Worm (Caenorhabditis elegans): ENCODE measurements around the gene C10E2.1.

ce11 chrX:16798621-16799020, 36.0 kb downstream of the C10E2.1 start:
- TF ChIP-seq bed-3 (GFP tag; optimal IDR thresholded peaks at IDR 0.05) (no peak), ceh-83 (GFP tag; optimal IDR thresholded peaks at IDR 0.05) (no peak), snpc-4 (tag; optimal IDR thresholded peaks at IDR 0.05) (no peak), unc-62 (GFP tag; optimal IDR thresholded peaks at IDR 0.05) (no peak), ces-1 (GFP tag; optimal IDR thresholded peaks at IDR 0.05) (no peak), nhr-28 (tag; optimal IDR thresholded peaks at IDR 0.05) (no peak), pha-4 (tag; optimal IDR thresholded peaks at IDR 0.05) (no peak), mab-5 (tag; optimal IDR thresholded peaks at IDR 0.05) (no peak)

All from whole organism, mixed stage, embryonic.